Worm (Caenorhabditis elegans): ENCODE data around the gene cyp-23A1.

- TF ChIP-seq tbx-37 (GFP tag; conservative IDR thresholded peaks at IDR 0.05) = no peak
- no peak for TF ChIP-seq hnd-1 (tag; optimal IDR thresholded peaks at IDR 0.05)
- no peak for TF ChIP-seq flt-1 (GFP tag; IDR thresholded peaks at IDR 0.05)
- TF ChIP-seq ama-1 (optimal IDR thresholded peaks at IDR 0.05) = no peak
- TF ChIP-seq hmbx-1 (tag; optimal IDR thresholded peaks at IDR 0.05) = no peak
- no peak for TF ChIP-seq pes-1 (GFP tag; IDR thresholded peaks at IDR 0.05)
- TF ChIP-seq ets-7 (tag; optimal IDR thresholded peaks at IDR 0.05) = no peak
- TF ChIP-seq scrt-1 (GFP tag; IDR thresholded peaks at IDR 0.05) = no peak
- no peak for TF ChIP-seq B0310.2 (tag; optimal IDR thresholded peaks at IDR 0.05)
Observed at ce11 chrII:4506552-4507291, 5.3 kb upstream of the cyp-23A1 start.

Measured in whole organism, early embryonic.